Fruit fly (Drosophila melanogaster) S2 (cell line): Measurements from ENCODE around the gene eloF.

ENCODE experiments used
- CG8478 ChIP-seq: fragments of >200 bp; optimal IDR thresholded peaks from 2 replicates; lab custom pipeline; 2018
- CTCF ChIP-seq, 2 experiments: fragments of >200 bp; optimal IDR thresholded peaks; 2 replicates each; lab custom pipeline; 2018

The eloF gene

dm6 chr3R:9813861-9814260 lies at the start of gene eloF:
eloF (plus strand) TSS chr3R:9814161.
- TF ChIP-seq CTCF (optimal IDR thresholded peaks at IDR 0.05; lab: Kevin White, UChicago), result no peak
- no peak for TF ChIP-seq CG8478

DNA sequence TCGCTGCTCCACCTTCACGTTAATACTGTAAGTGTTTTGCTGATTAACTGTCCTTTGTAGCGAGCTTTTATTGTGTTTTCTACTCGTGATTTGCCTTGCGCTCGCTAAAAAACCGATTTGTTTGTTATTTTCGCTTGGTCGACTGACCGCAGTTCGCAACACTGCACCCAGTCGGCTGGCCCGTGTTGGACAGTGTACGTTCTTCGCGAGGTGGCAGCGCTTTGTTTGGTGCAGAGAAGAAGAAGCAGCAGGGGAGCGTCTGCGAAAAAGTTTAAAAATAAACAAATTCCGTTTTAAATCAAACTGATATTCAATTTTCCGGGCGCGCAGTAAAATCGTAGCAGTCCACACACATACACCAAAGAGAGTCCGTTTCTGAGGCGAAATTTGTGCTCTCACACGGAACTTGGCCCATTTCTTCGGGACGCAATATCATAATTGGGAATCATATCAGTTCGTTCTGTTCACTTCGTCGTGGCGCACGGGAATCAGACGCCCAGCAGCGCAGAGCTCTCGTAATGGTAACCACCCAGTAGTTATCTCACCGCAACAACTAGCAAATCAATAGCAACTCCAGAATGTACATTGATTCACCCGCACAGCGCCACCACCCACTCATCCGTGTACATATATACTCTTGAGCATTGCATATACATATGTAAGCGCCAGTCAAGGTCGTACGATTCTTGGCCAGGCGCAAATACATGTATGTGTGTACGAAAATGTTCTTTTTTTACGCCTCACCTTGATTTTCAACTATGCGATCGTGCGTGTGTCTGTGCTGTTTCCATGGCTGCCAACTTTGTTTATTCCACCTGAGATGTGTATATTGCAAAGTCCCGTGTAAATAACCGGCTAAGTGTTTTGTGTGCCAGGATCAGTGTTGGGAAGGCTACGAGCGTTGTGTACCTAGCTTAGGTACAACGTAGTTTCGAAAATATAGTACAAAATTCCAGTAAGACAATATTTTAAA lies 46.1 kb upstream of the eloF start, which contains the start of gene Naa80:
Gene Naa80, plus strand, starts transcription at position 215 of the 973 bp plus-strand sequence.
- TF ChIP-seq CG8478, result no peak
- peak in 1 of 2 experiments; percentile 16 for TF ChIP-seq CTCF (optimal IDR thresholded peaks at IDR 0.05; lab: Kevin White, UChicago)

DNA sequence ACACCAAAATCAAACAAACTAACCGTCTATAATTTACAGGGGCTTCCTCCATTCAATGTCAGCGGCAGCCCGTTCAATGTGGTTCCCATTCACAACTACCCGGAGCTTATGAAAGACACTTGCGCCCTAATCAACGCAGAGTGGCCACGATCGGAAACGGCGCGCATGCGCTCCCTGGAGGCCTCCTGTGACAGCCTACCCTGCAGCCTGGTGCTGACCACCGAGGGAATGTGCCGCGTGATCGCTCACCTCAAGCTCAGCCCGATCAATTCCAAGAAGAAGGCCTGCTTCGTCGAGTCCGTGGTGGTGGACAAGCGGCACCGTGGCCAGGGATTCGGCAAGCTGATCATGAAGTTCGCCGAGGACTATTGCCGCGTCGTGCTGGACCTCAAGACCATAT lies 45.1 kb upstream of the eloF start, which contains the start of gene MED6:
Gene MED6, minus strand, starts transcription at position 101 of the 400 bp plus-strand sequence.
- TF ChIP-seq CG8478, result no peak
- TF ChIP-seq CTCF (optimal IDR thresholded peaks at IDR 0.05; lab: Kevin White, UChicago), result no peak

- TF ChIP-seq CTCF (optimal IDR thresholded peaks at IDR 0.05; lab: Kevin White, UChicago) (no peak), CG8478 (no peak)
Measured at dm6 chr3R:9770127-9770526, 43.8 kb upstream of the eloF start.

DNA sequence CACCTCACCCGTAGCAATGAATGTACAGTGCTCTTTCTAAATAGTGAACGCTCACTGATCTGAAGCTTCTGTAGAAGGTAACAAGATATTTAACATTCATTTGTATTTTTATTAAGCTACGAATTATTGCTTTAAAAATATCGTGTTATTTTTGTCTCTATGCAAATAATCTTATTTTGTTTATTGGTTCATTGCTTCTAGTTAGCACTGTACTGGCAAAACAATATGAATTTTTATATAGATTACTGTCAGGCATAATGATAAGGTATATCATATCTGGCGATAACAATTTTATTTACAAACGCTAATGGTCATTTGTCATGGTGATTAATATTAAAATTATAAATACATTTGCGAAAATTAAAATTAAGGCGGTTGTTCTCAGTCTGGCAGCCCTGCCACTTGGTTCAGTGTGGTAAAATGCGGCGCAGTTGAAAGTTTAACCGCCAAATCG lies 42.4 kb upstream of the eloF start, which contains the start of gene CG9471:
Gene CG9471, minus strand, starts transcription at position 24 of the 454 bp plus-strand sequence.
- no peak for TF ChIP-seq CTCF (optimal IDR thresholded peaks at IDR 0.05; lab: Kevin White, UChicago)
- no peak for TF ChIP-seq CG8478

DNA sequence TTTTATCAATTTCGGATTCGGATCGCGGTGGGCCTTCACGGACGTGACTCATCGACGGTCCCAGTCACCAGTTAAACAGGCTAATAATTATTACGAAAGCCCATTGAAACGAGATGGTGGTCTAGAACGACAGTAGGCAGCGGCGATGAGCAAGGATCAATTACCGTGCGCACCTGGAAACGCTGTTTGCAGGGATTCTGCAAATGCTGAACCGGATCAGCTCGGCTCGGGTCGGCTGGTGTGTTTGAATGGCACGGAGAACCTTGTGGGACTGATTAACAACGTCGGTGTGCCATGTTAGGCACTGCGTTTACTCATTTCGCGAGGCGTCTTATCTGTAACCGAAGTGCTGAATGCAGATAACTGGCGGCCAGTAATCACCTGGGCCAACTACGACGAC lies 39.8 kb upstream of the eloF start, which contains the start of gene Whamy:
Gene Whamy, minus strand, starts transcription at position 273 of the 400 bp plus-strand sequence.
- TF ChIP-seq CG8478, result no peak
- no peak for TF ChIP-seq CTCF (optimal IDR thresholded peaks at IDR 0.05; lab: Kevin White, UChicago)

DNA sequence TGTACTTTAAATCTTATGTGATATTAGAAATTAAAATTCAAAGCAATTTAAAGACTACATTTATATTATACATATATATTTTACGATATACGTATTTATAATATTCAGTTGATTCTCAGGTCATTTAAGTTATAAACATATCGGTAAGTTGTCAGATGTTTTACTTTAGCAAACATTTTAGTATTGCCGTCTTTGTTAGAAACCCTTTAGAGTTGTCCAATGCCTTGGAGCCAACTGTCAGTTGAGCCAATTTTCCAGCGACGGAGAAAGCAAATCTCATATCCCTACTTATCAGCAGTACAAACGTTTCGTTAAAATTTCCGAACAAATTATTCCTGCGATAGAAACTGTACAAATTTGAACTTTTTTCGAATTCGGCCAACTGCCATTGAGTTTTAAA lies 39.1 kb upstream of the eloF start, which contains the start of gene topi:
Gene topi, plus strand, starts transcription at position 301 of the 400 bp plus-strand sequence.
- no peak for TF ChIP-seq CG8478

DNA sequence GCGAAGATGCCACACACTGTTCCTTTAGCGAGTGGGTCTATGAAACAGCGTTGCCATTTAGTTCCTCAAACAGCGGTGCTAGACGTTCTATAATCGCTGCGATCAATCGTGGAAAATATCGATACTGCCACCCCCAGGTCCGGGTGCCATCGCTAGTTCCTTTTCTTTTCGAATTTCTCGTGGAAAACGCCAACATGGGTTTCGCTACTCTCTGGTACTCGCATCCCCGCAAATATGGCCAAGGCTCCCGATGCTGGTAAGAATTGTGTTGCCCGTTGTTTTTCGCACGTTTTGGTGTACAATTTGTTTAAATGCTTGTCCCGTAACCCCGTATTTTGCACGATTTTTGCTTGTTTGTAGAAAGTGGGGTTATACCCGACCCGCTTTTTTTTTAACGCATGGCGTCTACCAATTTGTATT lies 36.0 kb upstream of the eloF start, which contains the start of gene RpS29:
Gene RpS29, plus strand, starts transcription at position 102 of the 420 bp plus-strand sequence.
- TF ChIP-seq CG8478 (no peak), CTCF (optimal IDR thresholded peaks at IDR 0.05; lab: Kevin White, UChicago) (peak; percentile 60 to 70)

DNA sequence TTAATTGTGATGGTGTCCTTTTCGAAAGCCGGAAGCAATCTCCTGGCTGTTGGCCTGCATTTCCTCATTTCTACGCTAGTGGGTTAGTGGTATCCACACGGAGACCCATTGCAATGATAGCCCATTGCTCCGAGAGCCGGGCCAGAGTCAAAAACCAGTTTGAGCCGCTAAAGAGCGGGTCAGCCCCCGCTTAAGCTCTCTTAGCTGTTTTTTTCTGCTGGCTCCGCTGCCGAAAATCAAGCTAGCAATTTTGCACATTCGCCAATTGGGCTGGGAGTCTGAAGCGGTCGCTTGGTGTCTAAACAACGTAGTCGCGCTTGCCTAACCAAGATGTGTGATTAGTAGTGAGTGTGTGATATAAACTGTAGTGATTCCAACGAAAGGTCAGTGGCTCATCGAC lies 34.2 kb upstream of the eloF start, which contains the start of gene CG12947:
Gene CG12947, plus strand, starts transcription at position 301 of the 400 bp plus-strand sequence.
- TF ChIP-seq CG8478 (no peak), CTCF (optimal IDR thresholded peaks at IDR 0.05; lab: Kevin White, UChicago) (no peak)

DNA sequence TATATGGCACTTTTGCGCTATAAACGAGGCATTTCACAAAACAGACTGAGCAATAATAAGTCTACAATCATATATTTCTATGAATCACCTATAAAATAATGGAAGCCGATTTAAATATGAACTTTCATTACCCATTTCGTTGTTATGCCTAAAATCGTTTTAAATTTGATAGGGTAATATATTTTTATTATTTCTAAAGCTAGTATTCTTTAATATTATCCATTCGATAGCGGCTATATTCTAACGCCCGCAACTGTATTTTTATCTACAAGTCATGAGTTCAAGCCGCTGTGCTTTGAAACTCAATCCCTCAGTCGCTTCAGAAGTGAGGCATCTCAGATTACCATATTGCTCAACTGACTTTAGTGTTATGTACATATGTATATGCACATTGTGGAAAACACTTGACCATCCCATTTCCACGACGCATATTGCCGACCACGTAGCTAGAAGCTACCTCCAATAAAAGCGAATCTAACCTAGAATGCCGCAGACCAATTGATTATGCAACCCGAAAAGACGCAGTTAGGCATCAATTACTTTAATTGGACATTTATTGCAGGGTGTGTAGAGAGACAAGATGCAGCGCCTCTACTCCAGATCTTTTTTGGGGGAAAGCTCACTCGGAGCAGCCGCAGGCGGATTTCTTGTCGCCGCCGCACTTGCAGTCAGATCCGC lies 30.6 kb upstream of the eloF start:
- TF ChIP-seq CTCF (optimal IDR thresholded peaks at IDR 0.05; lab: Kevin White, UChicago) (no peak), CG8478 (no peak)

DNA sequence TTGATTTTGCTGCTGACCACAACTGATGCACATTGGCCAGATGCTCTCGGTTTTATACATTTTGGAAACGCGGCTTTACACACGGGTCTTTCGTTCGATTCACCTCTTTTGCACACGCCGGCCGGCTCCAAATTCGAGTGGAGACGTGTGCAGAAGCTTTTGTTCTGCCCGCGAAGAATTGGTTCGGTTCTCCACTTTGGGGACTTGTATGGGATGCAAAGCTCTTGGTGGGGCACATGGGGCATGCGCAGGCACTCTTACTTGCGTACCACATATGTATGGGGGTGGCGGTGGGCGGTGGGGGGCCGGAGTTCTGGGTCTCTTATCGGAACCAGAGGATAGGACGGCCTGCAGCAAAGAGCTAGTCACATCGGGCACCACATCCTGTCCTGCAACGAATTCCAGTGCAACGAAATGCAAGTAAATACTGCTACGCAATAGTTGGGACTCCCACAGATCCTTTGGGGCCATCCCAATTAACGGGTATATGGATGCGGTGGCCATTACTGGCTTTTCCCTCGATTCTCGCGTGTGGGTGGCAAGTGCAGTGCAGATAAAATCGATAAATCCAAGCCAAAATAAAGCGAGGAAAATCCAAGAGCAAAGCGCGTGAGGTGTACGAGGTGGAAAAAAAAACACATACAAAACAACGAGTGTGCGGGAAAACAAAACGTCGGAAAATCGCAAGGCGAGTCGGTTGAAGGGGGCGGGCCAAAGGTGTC lies 29.5 kb upstream of the eloF start, which contains the start of the genes MtnA and CG8500:
Gene MtnA, minus strand, starts transcription at position 30 of the 722 bp plus-strand sequence.
Gene CG8500, plus strand, starts transcription at position 313 of the 722 bp plus-strand sequence.
- no peak for TF ChIP-seq CG8478
- no peak for TF ChIP-seq CTCF (optimal IDR thresholded peaks at IDR 0.05; lab: Kevin White, UChicago)

dm6 chr3R:9791177-9791806 lies 22.7 kb upstream of the eloF start, which contains the start of the genes CG12945 and CG8507:
CG12945 (minus strand) TSS chr3R:9791221.
CG8507 (plus strand) TSS chr3R:9791483.
- no peak for TF ChIP-seq CG8478
- TF ChIP-seq CTCF (optimal IDR thresholded peaks at IDR 0.05; lab: Kevin White, UChicago), result no peak

DNA sequence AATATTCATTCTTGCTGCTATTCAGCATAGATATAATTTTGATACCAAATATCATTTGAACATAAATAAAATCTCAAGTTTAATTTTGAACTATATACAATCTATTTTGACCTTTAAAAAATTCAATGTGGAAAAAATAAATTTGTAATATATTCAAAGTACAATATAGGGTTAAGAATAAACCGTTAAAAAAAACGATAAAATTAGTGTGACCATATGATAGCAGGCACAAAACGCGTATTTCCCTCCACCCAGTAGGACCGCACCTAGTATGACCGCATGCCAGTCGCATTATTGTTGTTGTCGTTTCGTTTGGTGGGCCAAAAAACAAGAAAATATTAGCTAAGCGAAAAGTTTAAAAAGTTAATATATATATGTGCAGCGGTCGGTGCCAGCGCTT lies 20.9 kb upstream of the eloF start, which contains the start of gene CG8516:
Gene CG8516, plus strand, starts transcription at position 278 of the 400 bp plus-strand sequence.
- TF ChIP-seq CG8478 (no peak), CTCF (optimal IDR thresholded peaks at IDR 0.05; lab: Kevin White, UChicago) (no peak)
